Worm (Caenorhabditis elegans) whole organism, early embryonic: Measurements from ENCODE around the gene C45B11.6.
A peak's percentile ranks its signal among the peaks of the same experiment; 100 is the strongest.

Experiments
- ama-1 ChIP-seq: fragments of 150-350 bp; optimal IDR thresholded peaks from 2 replicates; lab custom pipeline; 2014
- ceh-13 ChIP-seq: fragments of 200-800 bp; sonication (Bioruptor generic); optimal IDR thresholded peaks from 2 replicates; lab custom pipeline; 2018; ENCODE audit warnings: mild to moderate bottlenecking, missing genetic modification characterization, missing compliant biosample characterization
- ets-7 ChIP-seq: sonication (generic microtip); optimal IDR thresholded peaks from 2 replicates; lab custom pipeline; 2016; ENCODE audit warnings: missing genotype, missing genetic modification characterization, missing compliant biosample characterization
- tbx-37 ChIP-seq: fragments of 200-800 bp; sonication (Bioruptor generic); conservative IDR thresholded peaks from 2 replicates; pipeline ENCODE4 v1.3.6; 2022; ENCODE audit warnings: missing genetic modification reagents, missing genetic modification characterization, missing compliant biosample characterization

DNA sequence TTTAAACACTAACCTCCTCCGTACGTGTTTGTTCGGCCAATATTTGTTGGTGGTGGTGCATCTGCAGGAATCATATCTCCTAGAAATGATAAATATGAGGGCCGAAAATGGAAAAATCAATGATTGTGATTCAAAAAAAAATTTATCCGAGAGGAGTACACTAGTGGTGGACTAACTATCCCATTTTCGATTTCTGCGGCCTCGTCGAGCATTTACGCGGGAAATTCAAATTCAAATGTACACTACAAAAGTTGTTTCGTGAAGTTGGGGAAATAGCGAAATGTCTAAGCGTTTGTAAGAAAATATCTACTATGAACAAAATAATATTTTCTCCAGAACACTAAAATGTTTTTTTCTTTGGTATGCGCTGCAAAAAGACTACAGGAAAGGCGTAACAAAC is 14.6 kb upstream of the C45B11.6 start:
- no peak for TF ChIP-seq ceh-13 (GFP tag; lab: Kevin White, UChicago)
- peak; percentile 83 for TF ChIP-seq tbx-37 (GFP tag; lab: Robert Waterston, UW)
- peak; percentile 23 for TF ChIP-seq ets-7 (tag; lab: Kevin White, UChicago)
- no peak for TF ChIP-seq ama-1
